Fruit fly (Drosophila melanogaster) whole organism, pupa: Measurements from ENCODE around the gene CG34135.
A peak's percentile ranks its signal among the peaks of the same experiment; 100 is the strongest.

Source experiments
- CG12605 ChIP-seq: fragments of 200-800 bp; sonication (Bioruptor generic); IDR thresholded peaks from 2 replicates; pipeline ENCODE4 v1.3.6; 2022; ENCODE audit warnings: missing biosample characterization, missing genetic modification characterization
- CG13204 ChIP-seq: fragments of 200-800 bp; sonication (Bioruptor generic); optimal IDR thresholded peaks from 2 replicates; lab custom pipeline; 2018; ENCODE audit warnings: missing biosample characterization, mild to moderate bottlenecking, missing genetic modification characterization, moderate library complexity
- CG15710 ChIP-seq: fragments of 200-800 bp; sonication (Bioruptor generic); optimal IDR thresholded peaks from 2 replicates; lab custom pipeline; 2018; ENCODE audit warnings: missing biosample characterization, mild to moderate bottlenecking, missing genetic modification characterization, moderate library complexity
- CG17806 ChIP-seq: fragments of 200-800 bp; sonication (Bioruptor generic); optimal IDR thresholded peaks from 2 replicates; lab custom pipeline; 2018; ENCODE audit warnings: missing biosample characterization, mild to moderate bottlenecking, missing genetic modification characterization, moderate library complexity
- CG32121 ChIP-seq: fragments of 200-800 bp; sonication (Bioruptor generic); IDR thresholded peaks from 2 replicates; pipeline ENCODE4 v1.3.6; 2022; ENCODE audit warnings: missing biosample characterization, missing genetic modification characterization
- CG34367 ChIP-seq: fragments of 200-800 bp; sonication (Bioruptor generic); optimal IDR thresholded peaks from 2 replicates; lab custom pipeline; 2018; ENCODE audit warnings: missing biosample characterization, mild to moderate bottlenecking, missing genetic modification characterization
- CG4496 ChIP-seq: fragments of 200-800 bp; sonication (Bioruptor generic); IDR thresholded peaks from 3 replicates; pipeline ENCODE4 v1.3.6; 2022; ENCODE audit warnings: missing biosample characterization, missing genetic modification characterization
- CG9948 ChIP-seq: fragments of 200-800 bp; sonication (Bioruptor generic); optimal IDR thresholded peaks from 2 replicates; lab custom pipeline; 2018; ENCODE audit warnings: missing biosample characterization, mild to moderate bottlenecking, missing genetic modification characterization, moderate library complexity
- EcR ChIP-seq: fragments of 200-800 bp; sonication (Bioruptor generic); optimal IDR thresholded peaks from 3 replicates; lab custom pipeline; 2019; ENCODE audit warnings: missing biosample characterization, missing genetic modification characterization, mild to moderate bottlenecking, moderate library complexity, missing genetic modification reagents
- Pif1B ChIP-seq: fragments of 200-800 bp; sonication (Bioruptor generic); optimal IDR thresholded peaks from 3 replicates; lab custom pipeline; 2016; ENCODE audit warnings: missing biosample characterization, missing genetic modification characterization
- Snoo ChIP-seq: fragments of 200-800 bp; sonication (Bioruptor generic); optimal IDR thresholded peaks from 3 replicates; lab custom pipeline; 2017; ENCODE audit warnings: missing biosample characterization, mild to moderate bottlenecking, missing genetic modification characterization, inconsistent platforms
- rn ChIP-seq: fragments of 200-800 bp; sonication (Bioruptor generic); IDR thresholded peaks from 2 replicates; pipeline ENCODE4 v1.3.6; 2022; ENCODE audit warnings: missing biosample characterization, missing genetic modification characterization

DNA sequence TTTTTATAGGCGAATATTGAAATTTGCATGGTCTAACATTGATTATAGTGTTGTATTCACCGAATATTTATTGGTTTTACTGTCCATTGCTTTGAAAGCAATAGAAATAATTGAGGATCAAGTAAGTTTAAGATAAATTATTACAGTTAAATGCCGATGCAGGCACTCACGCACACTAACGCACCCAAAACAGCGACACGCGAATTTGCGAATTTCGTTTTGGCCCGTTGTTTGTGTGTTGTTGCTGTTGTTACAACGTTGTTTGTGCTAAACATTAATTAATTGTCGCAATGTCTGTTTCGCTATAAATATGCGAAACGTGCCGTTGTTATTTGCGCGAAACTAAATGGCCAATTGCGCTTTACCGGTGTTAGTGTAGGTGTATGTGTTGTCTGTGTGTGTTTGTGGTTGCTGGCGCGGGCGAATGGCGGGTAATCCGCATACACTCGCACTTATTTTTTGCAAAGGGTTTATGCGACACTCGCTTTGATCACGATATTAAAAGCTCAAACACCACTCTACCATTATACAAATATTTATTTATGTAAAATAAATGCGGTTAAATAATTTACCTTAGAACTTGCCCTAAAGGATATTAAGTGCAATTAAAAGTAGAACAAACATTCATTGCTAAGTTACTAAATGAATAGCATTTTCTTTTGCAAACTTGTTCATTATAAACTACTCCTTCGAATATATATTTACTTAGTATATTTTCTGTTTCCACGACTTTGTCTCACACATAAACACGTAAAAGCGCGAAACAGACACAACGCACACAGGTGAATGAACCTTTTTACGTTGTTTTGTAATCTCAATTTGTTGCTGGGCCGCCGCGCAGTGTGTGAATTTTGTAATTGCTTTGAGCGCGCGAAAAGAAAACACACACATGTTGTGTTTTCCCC, 19.9 kb downstream of the CG34135 start:
- TF ChIP-seq CG34367 (tag; lab: Kevin White, UChicago) = peak; percentile 71
- peak; percentile 83 for TF ChIP-seq Snoo (tag; lab: Kevin White, UChicago)
- peak; percentile 75; the same call in 2 of the 3 replicates for TF ChIP-seq CG4496 (GFP tag; lab: Robert Waterston, UW)
- TF ChIP-seq Pif1B = peak; percentile 94
- TF ChIP-seq CG12605 (GFP tag; lab: Robert Waterston, UW) = peak; percentile 42; the same call in 1 of the 2 replicates
- TF ChIP-seq rn (GFP tag; lab: Robert Waterston, UW) = peak; percentile 40
- TF ChIP-seq CG13204 (GFP tag; lab: Kevin White, UChicago) = peak; percentile 40
- peak; percentile 64 for TF ChIP-seq CG17806
- peak; percentile 94 for TF ChIP-seq EcR (GFP tag; lab: Kevin White, UChicago)
- no peak for TF ChIP-seq CG9948
- TF ChIP-seq CG32121 (GFP tag; lab: Robert Waterston, UW) = peak; percentile 83
- TF ChIP-seq CG15710 (tag; lab: Kevin White, UChicago) = peak; percentile 77
